Fruit fly (Drosophila melanogaster) whole organism, prepupa: ENCODE measurements around the gene SP1029.

Experiments
- CG15336 ChIP-seq: fragments of 200-800 bp; sonication (Bioruptor generic); IDR thresholded peaks from 2 replicates; pipeline ENCODE4 v1.3.6; 2022; ENCODE audit warnings: missing biosample characterization, missing genetic modification characterization
- CG16779 ChIP-seq: fragments of 200-800 bp; sonication (Bioruptor generic); optimal IDR thresholded peaks from 3 replicates; lab custom pipeline; 2017; ENCODE audit warnings: missing biosample characterization, mild to moderate bottlenecking, missing genetic modification characterization
- CG34406 ChIP-seq: fragments of 200-800 bp; sonication (Bioruptor generic); optimal IDR thresholded peaks from 3 replicates; lab custom pipeline; 2016; ENCODE audit warnings: missing biosample characterization, missing genetic modification characterization
- CG4318 ChIP-seq: fragments of 200-800 bp; sonication (Bioruptor generic); optimal IDR thresholded peaks from 3 replicates; lab custom pipeline; 2017; ENCODE audit warnings: missing biosample characterization, mild to moderate bottlenecking, missing genetic modification characterization
- CG6163 ChIP-seq: fragments of 200-800 bp; sonication (Bioruptor generic); IDR thresholded peaks from 3 replicates; pipeline ENCODE4 v1.3.6; 2022; ENCODE audit warnings: missing biosample characterization, missing genetic modification characterization
- CG8632 ChIP-seq: fragments of 200-800 bp; sonication (Bioruptor generic); optimal IDR thresholded peaks from 3 replicates; lab custom pipeline; 2016; ENCODE audit warnings: missing biosample characterization, missing genetic modification characterization
- Eip78C ChIP-seq: fragments of 200-800 bp; sonication (Bioruptor generic); peaks from one replicate; lab custom pipeline; 2016; ENCODE audit warnings: missing biosample characterization, missing genetic modification characterization
- Hr4 ChIP-seq: fragments of 200-800 bp; sonication (Bioruptor generic); optimal IDR thresholded peaks from 3 replicates; lab custom pipeline; 2016; ENCODE audit warnings: missing biosample characterization, missing genetic modification characterization
- Met ChIP-seq: fragments of 200-800 bp; sonication (Bioruptor generic); optimal IDR thresholded peaks from 3 replicates; lab custom pipeline; 2016; ENCODE audit warnings: missing biosample characterization, missing genetic modification characterization
- OdsH ChIP-seq: fragments of 200-800 bp; sonication (Bioruptor generic); optimal IDR thresholded peaks from 3 replicates; lab custom pipeline; 2016; ENCODE audit warnings: missing biosample characterization, missing genetic modification characterization
- Sox102F ChIP-seq: fragments of 200-800 bp; sonication (Bioruptor generic); optimal IDR thresholded peaks from 2 replicates; lab custom pipeline; 2016; ENCODE audit warnings: missing biosample characterization, mild to moderate bottlenecking, missing genetic modification characterization
- achi ChIP-seq: fragments of 200-800 bp; sonication (Bioruptor generic); optimal IDR thresholded peaks from 3 replicates; lab custom pipeline; 2016; ENCODE audit warnings: missing biosample characterization, missing genetic modification characterization
- dsx ChIP-seq: fragments of 200-800 bp; optimal IDR thresholded peaks from 3 replicates; lab custom pipeline; 2019; ENCODE audit warnings: missing biosample characterization, mild to moderate bottlenecking, missing genetic modification characterization, moderate library complexity; ENCODE audit not compliant: poor library complexity, severe bottlenecking
- svp ChIP-seq: fragments of 200-800 bp; sonication (Bioruptor generic); peaks from one replicate; lab custom pipeline; 2016; ENCODE audit warnings: missing biosample characterization, missing genetic modification characterization

- no peak for TF ChIP-seq CG34406 (GFP tag; lab: Kevin White, UChicago)
- TF ChIP-seq svp = no peak
- TF ChIP-seq CG8632 (GFP tag; lab: Kevin White, UChicago) = no peak
- TF ChIP-seq CG6163 (GFP tag; lab: Robert Waterston, UW) = no peak; the same call in 2 of the 3 replicates
- no peak for TF ChIP-seq Sox102F (GFP tag; lab: Kevin White, UChicago)
- no peak for TF ChIP-seq Hr4
- no peak for TF ChIP-seq OdsH (GFP tag; lab: Kevin White, UChicago)
- TF ChIP-seq Eip78C (GFP tag; lab: Kevin White, UChicago) = peak; percentile 73
- TF ChIP-seq CG15336 (GFP tag; lab: Robert Waterston, UW) = no peak
- no peak for TF ChIP-seq achi
- no peak for TF ChIP-seq CG16779 (tag; lab: Kevin White, UChicago)
- TF ChIP-seq Met (GFP tag; lab: Kevin White, UChicago) = no peak
- no peak for TF ChIP-seq CG4318 (GFP tag; lab: Kevin White, UChicago)
- TF ChIP-seq dsx (GFP tag; lab: Kevin White, UChicago) = peak; percentile 8
Observed at dm6 chr3R:29273029-29273428, 22.8 kb upstream of the SP1029 start.
